Worm (Caenorhabditis elegans): Measurements from ENCODE around the gene cdk-1.

ce11 chrIII:9725114-9725513 is 22.2 kb upstream of the cdk-1 start, which contains the start of gene clec-162:
- TF ChIP-seq ceh-13 (GFP tag; optimal IDR thresholded peaks at IDR 0.05) (no peak), ama-1 (optimal IDR thresholded peaks at IDR 0.05) (no peak), sea-1 (GFP tag; conservative IDR thresholded peaks at IDR 0.05) (no peak), B0310.2 (tag; optimal IDR thresholded peaks at IDR 0.05) (no peak), hmg-4 (GFP tag; optimal IDR thresholded peaks at IDR 0.05) (no peak), flt-1 (GFP tag; IDR thresholded peaks at IDR 0.05) (no peak), tbx-11 (GFP tag; IDR thresholded peaks at IDR 0.05) (no peak), F13C5.2 (tag; optimal IDR thresholded peaks at IDR 0.05) (no peak)
